Worm (Caenorhabditis elegans): ENCODE results near the gene srb-16.

srb-16 gene

DNA sequence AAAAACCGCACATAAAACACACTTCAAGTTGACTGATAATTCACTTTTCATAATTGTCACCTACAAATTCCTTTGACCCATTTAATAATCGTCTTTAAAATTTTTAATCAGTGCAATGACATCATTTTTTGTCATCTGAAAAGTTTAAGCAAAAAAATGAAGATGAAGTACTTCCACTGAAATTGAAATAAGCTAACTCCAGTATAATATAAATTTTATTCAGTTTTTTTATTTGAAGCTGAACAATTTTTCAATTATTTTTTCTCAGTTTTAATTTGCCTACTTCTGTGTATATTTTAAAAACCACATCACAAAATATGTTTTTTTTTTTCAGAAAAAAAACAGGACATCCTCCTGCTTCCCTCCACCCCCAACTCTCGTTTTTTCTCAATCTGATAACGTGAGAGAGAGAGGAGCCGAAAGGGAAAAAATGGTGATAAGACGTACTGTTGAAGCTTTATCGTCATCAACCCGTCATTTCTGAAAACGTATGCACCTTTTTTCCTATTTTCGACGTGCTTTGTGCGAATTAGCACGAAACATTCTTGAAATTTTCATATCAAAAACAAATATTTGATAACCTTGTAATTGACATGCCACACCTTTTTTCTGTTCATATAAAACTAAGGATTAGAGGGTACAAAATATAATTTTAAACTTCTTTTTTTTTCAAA, 46.8 kb downstream of the srb-16 start, which contains the start of the genes C04G6.11 and mpk-2:
TSS of gene C04G6.11 (minus strand) at position 51 of the 674 bp plus-strand sequence.
TSS of gene mpk-2 (plus strand) at position 335 of the 674 bp plus-strand sequence.
- peak; percentile 70 for TF ChIP-seq elt-2 (tag; optimal IDR thresholded peaks at IDR 0.05)
- TF ChIP-seq lim-6 (tag; optimal IDR thresholded peaks at IDR 0.05): no peak

DNA sequence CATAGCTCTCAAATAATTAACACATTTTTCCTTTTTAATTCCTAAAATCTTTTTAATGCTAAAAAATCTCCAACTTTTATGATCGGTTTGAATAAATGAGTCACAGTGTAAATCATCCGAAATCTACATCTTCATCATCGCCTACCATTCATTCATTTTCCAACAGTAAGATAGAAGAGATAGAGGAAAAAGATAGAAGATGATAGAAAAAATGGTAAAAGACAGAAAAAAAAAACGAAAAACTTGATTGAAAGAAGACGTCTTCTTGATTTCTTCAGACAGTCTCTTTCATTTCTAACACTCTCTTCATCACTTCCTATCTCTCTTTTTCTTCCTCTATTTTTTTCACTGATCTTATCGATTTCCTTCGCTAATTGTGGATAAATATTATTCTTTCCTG, 47.5 kb downstream of the srb-16 start:
- TF ChIP-seq ztf-16 (tag; optimal IDR thresholded peaks at IDR 0.05) (no peak), Y22D7AL.16 (tag; optimal IDR thresholded peaks at IDR 0.05) (no peak), nhr-11 (tag; optimal IDR thresholded peaks at IDR 0.05) (no peak), sox-4 (tag; optimal IDR thresholded peaks at IDR 0.05) (no peak), ama-1 (optimal IDR thresholded peaks at IDR 0.05) (no peak), pha-4 (tag; optimal IDR thresholded peaks at IDR 0.05) (no peak), pha-2 (tag; optimal IDR thresholded peaks at IDR 0.05) (no peak)

DNA sequence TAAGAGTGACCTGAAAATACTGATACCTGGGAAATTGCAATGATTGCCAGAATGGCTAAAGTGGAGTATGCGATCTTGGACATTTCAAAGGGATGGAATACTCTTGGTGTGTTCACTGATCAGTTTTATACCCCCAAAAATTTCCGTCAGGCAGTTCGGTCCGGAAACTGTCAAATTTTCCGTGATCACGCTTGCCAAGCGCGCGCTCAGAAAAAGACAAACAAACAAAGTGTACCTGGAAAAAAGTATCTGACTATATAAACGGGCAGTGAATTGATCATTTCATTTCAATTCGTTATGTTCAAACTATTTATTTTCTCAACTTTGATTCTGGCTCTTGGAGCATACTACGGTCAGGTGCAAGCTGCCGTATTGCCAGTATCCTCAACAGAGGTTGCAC, 49.0 kb downstream of the srb-16 start, which contains the start of the genes idpb-3 and idpb-1:
TSS of gene idpb-3 (minus strand) at position 101 of the 400 bp plus-strand sequence.
TSS of gene idpb-1 (plus strand) at position 284 of the 400 bp plus-strand sequence.
- TF ChIP-seq madf-2 (tag; optimal IDR thresholded peaks at IDR 0.05) (no peak), ref-2 (tag; optimal IDR thresholded peaks at IDR 0.05) (no peak), fax-1 (tag; optimal IDR thresholded peaks at IDR 0.05) (no peak), ceh-19 (GFP tag; optimal IDR thresholded peaks at IDR 0.05) (no peak), dmd-4 (tag; optimal IDR thresholded peaks at IDR 0.05; ENCODE audit: borderline replicate concordance) (no peak), hlh-13 (GFP tag; optimal IDR thresholded peaks at IDR 0.05) (no peak), hlh-8 (tag; optimal IDR thresholded peaks at IDR 0.05) (no peak), syd-9 (tag; optimal IDR thresholded peaks at IDR 0.05) (no peak), C38D4.7 (GFP tag; optimal IDR thresholded peaks at IDR 0.05) (no peak), ceh-30 (tag; optimal IDR thresholded peaks at IDR 0.05) (no peak), ztf-16 (tag; optimal IDR thresholded peaks at IDR 0.05) (no peak), ceh-14 (tag; optimal IDR thresholded peaks at IDR 0.05) (no peak), ceh-18 (tag; optimal IDR thresholded peaks at IDR 0.05) (no peak), sox-4 (tag; optimal IDR thresholded peaks at IDR 0.05) (no peak), ceh-9 (tag; optimal IDR thresholded peaks at IDR 0.05) (no peak), sox-2 (GFP tag; IDR thresholded peaks at IDR 0.05) (no peak), ceh-6 (GFP tag; optimal IDR thresholded peaks at IDR 0.05) (no peak), fkh-10 (GFP tag; optimal IDR thresholded peaks at IDR 0.05) (no peak)

DNA sequence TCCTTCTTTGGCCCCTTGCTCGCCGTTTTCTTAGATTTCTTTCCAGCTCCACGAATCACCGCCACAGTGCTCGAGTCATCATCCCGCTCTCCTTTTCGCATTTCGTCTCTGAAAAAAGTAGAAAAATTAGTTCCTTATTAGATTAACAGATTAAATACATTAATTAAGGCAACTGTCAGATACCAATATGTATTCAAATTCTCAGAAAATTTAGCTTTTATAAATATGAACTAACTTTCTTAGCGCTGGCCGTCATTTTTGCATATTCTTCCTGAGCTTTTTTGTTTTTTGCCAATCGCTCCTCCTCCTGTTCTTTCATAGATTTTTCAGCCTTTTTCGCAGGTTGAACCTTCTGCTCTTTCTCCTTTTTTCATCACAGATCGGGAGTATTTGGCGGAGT, 51.1 kb downstream of the srb-16 start, which contains the start of gene C04G6.6:
TSS of gene C04G6.6 (minus strand) at position 101 of the 400 bp plus-strand sequence.
- TF ChIP-seq ttx-3 (tag; optimal IDR thresholded peaks at IDR 0.05) (no peak), nfya-1 (tag; optimal IDR thresholded peaks at IDR 0.05) (no peak), ahr-1 (tag; optimal IDR thresholded peaks at IDR 0.05) (no peak), hlh-8 (tag; optimal IDR thresholded peaks at IDR 0.05) (no peak), ceh-6 (GFP tag; optimal IDR thresholded peaks at IDR 0.05) (no peak), C08G9.2 (tag; optimal IDR thresholded peaks at IDR 0.05) (no peak), ceh-19 (GFP tag; optimal IDR thresholded peaks at IDR 0.05) (no peak), pax-1 (tag; optimal IDR thresholded peaks at IDR 0.05) (no peak), unc-86 (tag; optimal IDR thresholded peaks at IDR 0.05) (no peak), ceh-22 (tag; optimal IDR thresholded peaks at IDR 0.05) (no peak), ets-4 (tag; optimal IDR thresholded peaks at IDR 0.05) (no peak), eyg-1 (tag; optimal IDR thresholded peaks at IDR 0.05) (no peak), unc-42 (tag; optimal IDR thresholded peaks at IDR 0.05) (no peak), ztf-16 (tag; optimal IDR thresholded peaks at IDR 0.05) (no peak), pha-2 (tag; optimal IDR thresholded peaks at IDR 0.05) (no peak), ceh-48 (tag; optimal IDR thresholded peaks at IDR 0.05) (no peak)

All from whole organism, late embryonic.